Fruit fly (Drosophila melanogaster) Kc167 (cell line): Measurements from ENCODE around the gene Mur29B.
A peak's percentile ranks its signal among the peaks of the same experiment; 100 is the strongest.

Experiments
- Myc ChIP-seq: fragments of >200 bp; optimal IDR thresholded peaks from 2 replicates; lab custom pipeline; 2017; ENCODE audit warnings: missing external identifiers
- Sin3A ChIP-seq: fragments of >200 bp; optimal IDR thresholded peaks from 2 replicates; lab custom pipeline; 2018; ENCODE audit warnings: missing external identifiers
- h ChIP-seq: fragments of >200 bp; optimal IDR thresholded peaks from 3 replicates; lab custom pipeline; 2018; ENCODE audit warnings: missing external identifiers
- insv ChIP-seq: fragments of >200 bp; optimal IDR thresholded peaks from 3 replicates; lab custom pipeline; 2018; ENCODE audit warnings: missing external identifiers
- psq ChIP-seq: fragments of >200 bp; optimal IDR thresholded peaks from 2 replicates; lab custom pipeline; 2017; ENCODE audit warnings: missing external identifiers
- ttk ChIP-seq: sonication (Bioruptor generic); optimal IDR thresholded peaks from 2 replicates; lab custom pipeline; 2017; ENCODE audit warnings: missing external identifiers

Gene Mur29B

dm6 chr2L:8395996-8396699 is 44.2 kb downstream of the Mur29B start, which contains the start of the genes Peritrophin-15a and CG13385:
Gene Peritrophin-15a (minus strand): TSS chr2L:8396096.
Gene CG13385 (plus strand): TSS chr2L:8396649.
- TF ChIP-seq ttk (lab: Kevin White, UChicago) (no peak), Sin3A (lab: Kevin White, UChicago) (no peak), Myc (no peak)

dm6 chr2L:8398721-8399120 is 46.7 kb downstream of the Mur29B start, which contains the start of gene CG13386:
Gene CG13386 (plus strand): TSS chr2L:8399021.
- TF ChIP-seq insv (lab: Kevin White, UChicago) (no peak), Myc (no peak)

- TF ChIP-seq psq (lab: Kevin White, UChicago) (no peak), h (lab: Kevin White, UChicago) (no peak), insv (lab: Kevin White, UChicago) (no peak), ttk (lab: Kevin White, UChicago) (no peak), Myc (no peak), Sin3A (lab: Kevin White, UChicago) (no peak)
Observed at dm6 chr2L:8399863-8400598, 48.0 kb downstream of the Mur29B start, which contains the start of gene CG31898. Gene CG31898 (plus strand): TSS chr2L:8400421.

dm6 chr2L:8402928-8403285 is 50.9 kb downstream of the Mur29B start, which contains the start of gene fy:
Gene fy (minus strand): TSS chr2L:8403280.
- TF ChIP-seq ttk (lab: Kevin White, UChicago) (no peak), Sin3A (lab: Kevin White, UChicago) (no peak), h (lab: Kevin White, UChicago) (no peak), Myc (no peak), psq (lab: Kevin White, UChicago) (no peak), insv (lab: Kevin White, UChicago) (no peak)

dm6 chr2L:8403286-8404270 is 51.6 kb downstream of the Mur29B start, which contains the start of gene emb:
Gene emb (plus strand): TSS chr2L:8403573.
- TF ChIP-seq h (lab: Kevin White, UChicago) (no peak), psq (lab: Kevin White, UChicago) (peak; percentile 68)
